Worm (Caenorhabditis elegans): Measurements from ENCODE around the gene dna-2.
A peak's percentile ranks its signal among the peaks of the same experiment; 100 is the strongest.
"Not testable (repeated sequence)": the region's sequence is repeated elsewhere in the genome, so short reads cannot be mapped to it uniquely, and the experiment has no call there.

Gene dna-2

ce11 chrII:11759277-11759676 lies 19.0 kb upstream of the dna-2 start, which contains the start of the genes F44E5.4 and F44E5.5 (continued):
- TF ChIP-seq repo-1 (tag; optimal IDR thresholded peaks at IDR 0.05) (peak; percentile 97), egrh-3 (GFP tag; IDR thresholded peaks at IDR 0.05) (peak; percentile 93), snpc-4 (tag; optimal IDR thresholded peaks at IDR 0.05) (peak in 2 of 4 experiments; percentile 57 to 61), ztf-28 (GFP tag; IDR thresholded peaks at IDR 0.05) (peak; percentile 79), zfh-2 (GFP tag; conservative IDR thresholded peaks at IDR 0.05) (peak; percentile 79), ceh-27 (GFP tag; optimal IDR thresholded peaks at IDR 0.05) (peak; percentile 83), F57C9.4 (tag; optimal IDR thresholded peaks at IDR 0.05) (peak; percentile 97), tbp1 (GFP tag; optimal IDR thresholded peaks at IDR 0.05) (peak; percentile 74), Y53G8AR.9 (GFP tag; conservative IDR thresholded peaks at IDR 0.05) (peak; percentile 99), akir-1 (GFP tag; optimal IDR thresholded peaks at IDR 0.05) (peak; percentile 72), lin-35 (GFP tag; optimal IDR thresholded peaks at IDR 0.05) (peak in 1 of 3 experiments; percentile 87), aptf-2 (GFP tag; conservative IDR thresholded peaks at IDR 0.05) (peak; percentile 88), let-526 (GFP tag; IDR thresholded peaks at IDR 0.05) (peak; percentile 100), T07F8.4 (tag; optimal IDR thresholded peaks at IDR 0.05) (peak; percentile 55), lir-1 (GFP tag; conservative IDR thresholded peaks at IDR 0.05) (peak; percentile 94), aptf-3 (GFP tag; IDR thresholded peaks at IDR 0.05) (peak; percentile 100), lin-26 (GFP tag; IDR thresholded peaks at IDR 0.05) (peak; percentile 86), B0035.1 (tag; optimal IDR thresholded peaks at IDR 0.05) (peak; percentile 90), B0336.3 (GFP tag; IDR thresholded peaks at IDR 0.05) (peak; percentile 87), attf-3 (GFP tag; conservative IDR thresholded peaks at IDR 0.05) (peak; percentile 83), lin-40 (tag; optimal IDR thresholded peaks at IDR 0.05) (peak; percentile 97), Y95B8A.8 (GFP tag; IDR thresholded peaks at IDR 0.05) (peak; percentile 97)
- not testable (repeated sequence) for TF ChIP-seq snpc-4 (GFP tag; optimal IDR thresholded peaks at IDR 0.05)

DNA sequence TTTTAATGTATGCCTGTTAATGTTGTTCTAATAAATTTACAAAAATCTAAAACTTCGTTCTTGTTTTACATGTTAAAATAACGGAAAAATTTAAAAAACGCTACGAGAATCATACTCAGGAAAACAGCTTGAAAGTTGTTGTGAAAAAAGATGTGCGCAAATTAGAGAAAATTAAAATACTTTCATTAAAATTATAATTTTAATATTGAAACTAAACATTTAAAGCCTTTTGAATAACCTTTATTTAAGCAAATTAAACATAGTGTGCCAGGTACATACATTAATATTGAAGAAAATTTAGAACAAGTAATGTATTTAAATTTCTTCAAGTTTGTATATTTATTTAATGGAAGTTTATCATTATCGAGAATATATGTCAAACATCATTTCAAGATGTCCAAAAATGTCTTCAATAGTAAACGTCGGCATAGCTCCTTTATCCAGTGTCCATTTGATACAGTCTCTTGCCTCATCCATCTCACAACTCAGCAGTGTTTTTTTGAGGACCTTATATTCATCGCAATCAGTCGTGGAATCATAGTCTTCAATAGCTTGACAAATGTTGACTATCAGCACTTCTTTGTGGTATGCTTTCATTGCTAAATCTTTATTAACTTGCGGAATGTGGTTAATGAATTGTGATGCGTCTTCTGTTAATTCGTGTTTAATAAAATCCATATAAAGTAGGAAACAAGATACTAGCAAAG lies 16.3 kb upstream of the dna-2 start:
- TF ChIP-seq hsf-1 (GFP tag; IDR thresholded peaks at IDR 0.05): peak; percentile 7; the same call in 1 of the 2 replicates
- TF ChIP-seq hlh-12 (tag; optimal IDR thresholded peaks at IDR 0.05): no peak
- no peak for TF ChIP-seq snpc-4 (GFP tag; optimal IDR thresholded peaks at IDR 0.05)
- peak in 1 of 4 experiments; percentile 7 for TF ChIP-seq snpc-4 (tag; optimal IDR thresholded peaks at IDR 0.05)
- 0 out of 2 replicates have a peak, but pooled peaks have one; percentile 20 for TF ChIP-seq cebp-2 (GFP tag; IDR thresholded peaks at IDR 0.05)
- TF ChIP-seq ztf-18 (tag; optimal IDR thresholded peaks at IDR 0.05): no peak
- TF ChIP-seq T26A5.8 (tag; optimal IDR thresholded peaks at IDR 0.05): no peak
- TF ChIP-seq nhr-80 (tag; optimal IDR thresholded peaks at IDR 0.05): peak; percentile 20
- TF ChIP-seq attf-5 (GFP tag; optimal IDR thresholded peaks at IDR 0.05): peak; percentile 62
- TF ChIP-seq C06A6.2 (GFP tag; conservative IDR thresholded peaks at IDR 0.05): peak; percentile 61
- peak; percentile 36 for TF ChIP-seq lin-54 (GFP tag; optimal IDR thresholded peaks at IDR 0.05)
- TF ChIP-seq T07F8.4 (tag; optimal IDR thresholded peaks at IDR 0.05): peak; percentile 1
- TF ChIP-seq ama-1 (optimal IDR thresholded peaks at IDR 0.05): peak; percentile 83
- peak in 1 of 2 experiments; percentile 54 for TF ChIP-seq ama-1 (GFP tag; optimal IDR thresholded peaks at IDR 0.05)
- TF ChIP-seq nfyb-1 (GFP tag; IDR thresholded peaks at IDR 0.05): peak; percentile 77; the same call in 1 of the 2 replicates
- no peak for TF ChIP-seq ets-4 (GFP tag; optimal IDR thresholded peaks at IDR 0.05)
- TF ChIP-seq ceh-58 (GFP tag; IDR thresholded peaks at IDR 0.05): no peak

Measured in whole organism, young adult.